Fruit fly (Drosophila melanogaster): Measurements from ENCODE around the gene CG34007.

Gene CG34007

dm6 chr2L:20527027-20527426 is 32.2 kb downstream of the CG34007 start (continued):
- TF ChIP-seq lola (GFP tag; optimal IDR thresholded peaks at IDR 0.05): no peak
- no peak for TF ChIP-seq corto (GFP tag; optimal IDR thresholded peaks at IDR 0.05)
- TF ChIP-seq nau (GFP tag; optimal IDR thresholded peaks at IDR 0.05): peak; percentile 6
- TF ChIP-seq CG34422 (GFP tag; IDR thresholded peaks at IDR 0.05): peak; percentile 30; the same call in 1 of the 3 replicates
- peak; percentile 3 for TF ChIP-seq odd (GFP tag; optimal IDR thresholded peaks at IDR 0.05)
- TF ChIP-seq unc-4 (GFP tag; IDR thresholded peaks at IDR 0.05; ENCODE audit: partially characterized antibody): no peak
- peak; percentile 50 for TF ChIP-seq Hr3 (GFP tag; optimal IDR thresholded peaks at IDR 0.05)
- no peak for TF ChIP-seq mld (GFP tag; IDR thresholded peaks at IDR 0.05; ENCODE audit: partially characterized antibody)
- TF ChIP-seq ara (GFP tag; IDR thresholded peaks at IDR 0.05): peak; percentile 62; the same call in 1 of the 2 replicates
- TF ChIP-seq ttk (GFP tag; IDR thresholded peaks at IDR 0.05): no peak
- TF ChIP-seq Chrac-16 (GFP tag; optimal IDR thresholded peaks at IDR 0.05): peak; percentile 27
- TF ChIP-seq CG3163 (GFP tag; optimal IDR thresholded peaks at IDR 0.05): no peak
- no peak for TF ChIP-seq Mad (GFP tag; optimal IDR thresholded peaks at IDR 0.05)
- TF ChIP-seq lbe (GFP tag; optimal IDR thresholded peaks at IDR 0.05): no peak
- no peak for TF ChIP-seq cato (GFP tag; optimal IDR thresholded peaks at IDR 0.05; ENCODE audit: borderline replicate concordance)
- TF ChIP-seq CG7357 (GFP tag; IDR thresholded peaks at IDR 0.05): no peak
- TF ChIP-seq CG32772 (GFP tag; IDR thresholded peaks at IDR 0.05): 0 out of 2 replicates have a peak, but pooled peaks have one; percentile 31
- peak; percentile 44 for TF ChIP-seq CG16863 (GFP tag; optimal IDR thresholded peaks at IDR 0.05)
- TF ChIP-seq so (GFP tag; IDR thresholded peaks at IDR 0.05): peak; percentile 67; the same call in 1 of the 3 replicates
- no peak for TF ChIP-seq btn (GFP tag; optimal IDR thresholded peaks at IDR 0.05)
- peak; percentile 74 for TF ChIP-seq CG11504 (tag; optimal IDR thresholded peaks at IDR 0.05)
- 0 out of 3 replicates have a peak, but pooled peaks have one; percentile 6 for TF ChIP-seq Mrtf (GFP tag; IDR thresholded peaks at IDR 0.05)
- peak; percentile 13 for TF ChIP-seq CG1233 (GFP tag; optimal IDR thresholded peaks at IDR 0.05)
- TF ChIP-seq lab (GFP tag; optimal IDR thresholded peaks at IDR 0.05): peak; percentile 71
- no peak for TF ChIP-seq CG1792 (GFP tag; optimal IDR thresholded peaks at IDR 0.05)
- TF ChIP-seq CTCF (GFP tag; optimal IDR thresholded peaks at IDR 0.05): no peak
- TF ChIP-seq CG7745 (tag; optimal IDR thresholded peaks at IDR 0.05): no peak
- TF ChIP-seq CG6175 (GFP tag; IDR thresholded peaks at IDR 0.05): no peak
- no peak for TF ChIP-seq dati (GFP tag; IDR thresholded peaks at IDR 0.05)
- peak; percentile 30 for TF ChIP-seq ewg (GFP tag; optimal IDR thresholded peaks at IDR 0.05)
- TF ChIP-seq oc (tag; optimal IDR thresholded peaks at IDR 0.05): peak; percentile 58
- peak; percentile 55 for TF ChIP-seq ems (GFP tag; optimal IDR thresholded peaks at IDR 0.05)
- TF ChIP-seq CG18599 (GFP tag; optimal IDR thresholded peaks at IDR 0.05): peak; percentile 82
- peak; percentile 10 for TF ChIP-seq zfh2 (GFP tag; optimal IDR thresholded peaks at IDR 0.05)
- TF ChIP-seq CG12104 (GFP tag; optimal IDR thresholded peaks at IDR 0.05): no peak
- TF ChIP-seq CG12236 (GFP tag; optimal IDR thresholded peaks at IDR 0.05): no peak
- TF ChIP-seq tna (GFP tag; IDR thresholded peaks at IDR 0.05; ENCODE audit: partially characterized antibody): no peak
- TF ChIP-seq vnd (GFP tag; IDR thresholded peaks at IDR 0.05; ENCODE audit: partially characterized antibody): no peak
- 0 out of 2 replicates have a peak, but pooled peaks have one; percentile 23 for TF ChIP-seq ssp (GFP tag; IDR thresholded peaks at IDR 0.05)
- TF ChIP-seq CG8281 (tag; optimal IDR thresholded peaks at IDR 0.05): no peak
- TF ChIP-seq CG2678 (tag; optimal IDR thresholded peaks at IDR 0.05): peak; percentile 74
- TF ChIP-seq nerfin-2 (GFP tag; IDR thresholded peaks at IDR 0.05; ENCODE audit: partially characterized antibody): no peak
- TF ChIP-seq CG15073 (GFP tag; optimal IDR thresholded peaks at IDR 0.05): no peak
- TF ChIP-seq prd (optimal IDR thresholded peaks at IDR 0.05): no peak
- peak; percentile 58; the same call in 2 of the 3 replicates for TF ChIP-seq prd (GFP tag; IDR thresholded peaks at IDR 0.05)
- no peak for TF ChIP-seq repo (GFP tag; optimal IDR thresholded peaks at IDR 0.05)
- TF ChIP-seq p53 (GFP tag; optimal IDR thresholded peaks at IDR 0.05): no peak
- no peak for TF ChIP-seq CG9797 (GFP tag; optimal IDR thresholded peaks at IDR 0.05)
- TF ChIP-seq aop (GFP tag; IDR thresholded peaks at IDR 0.05): no peak
- peak; percentile 17; the same call in 1 of the 2 replicates for TF ChIP-seq E2f2 (GFP tag; IDR thresholded peaks at IDR 0.05)
- no peak for TF ChIP-seq CG4328 (GFP tag; optimal IDR thresholded peaks at IDR 0.05)

Measured in whole organism, embryonic.